Worm (Caenorhabditis elegans): ENCODE data around the gene str-247.

str-247 gene

DNA sequence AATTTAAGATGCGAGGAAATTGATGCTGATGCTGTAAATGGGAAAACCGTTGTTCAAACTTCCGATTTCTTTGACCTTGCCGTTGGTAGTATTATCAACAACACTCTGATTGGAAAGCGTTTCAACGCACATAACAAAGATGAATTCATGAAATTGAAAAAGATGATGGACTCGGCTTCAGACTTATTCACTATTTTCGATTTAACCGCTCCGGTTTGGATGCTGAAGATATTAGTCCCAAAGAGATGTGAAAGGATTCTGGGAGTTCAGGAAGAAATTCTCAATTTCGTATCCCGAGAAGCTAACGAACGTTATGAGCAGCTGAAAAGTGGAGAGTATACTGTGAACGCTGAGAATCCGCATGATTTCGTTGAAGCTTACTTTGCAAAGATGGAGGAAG, 10.5 kb upstream of the str-247 start:
- TF ChIP-seq Y95B8A.8 (GFP tag; IDR thresholded peaks at IDR 0.05) = no peak
- TF ChIP-seq nfya-1 (tag; optimal IDR thresholded peaks at IDR 0.05; ENCODE audit: borderline replicate concordance, insufficient read depth) = no peak
- TF ChIP-seq snpc-1.3 (tag; optimal IDR thresholded peaks at IDR 0.05; ENCODE audit: insufficient read depth) = no peak
- no peak for TF ChIP-seq ceh-79 (tag; optimal IDR thresholded peaks at IDR 0.05)
- TF ChIP-seq rcor-1 (GFP tag; IDR thresholded peaks at IDR 0.05) = no peak
- no peak for TF ChIP-seq lsy-27 (tag; optimal IDR thresholded peaks at IDR 0.05; ENCODE audit: borderline replicate concordance, insufficient read depth)
- TF ChIP-seq ekl-4 (GFP tag; IDR thresholded peaks at IDR 0.05) = no peak
- TF ChIP-seq F23B12.7 (tag; optimal IDR thresholded peaks at IDR 0.05; ENCODE audit: insufficient read depth) = no peak
- no peak for TF ChIP-seq hlh-26 (GFP tag; conservative IDR thresholded peaks at IDR 0.05)

DNA sequence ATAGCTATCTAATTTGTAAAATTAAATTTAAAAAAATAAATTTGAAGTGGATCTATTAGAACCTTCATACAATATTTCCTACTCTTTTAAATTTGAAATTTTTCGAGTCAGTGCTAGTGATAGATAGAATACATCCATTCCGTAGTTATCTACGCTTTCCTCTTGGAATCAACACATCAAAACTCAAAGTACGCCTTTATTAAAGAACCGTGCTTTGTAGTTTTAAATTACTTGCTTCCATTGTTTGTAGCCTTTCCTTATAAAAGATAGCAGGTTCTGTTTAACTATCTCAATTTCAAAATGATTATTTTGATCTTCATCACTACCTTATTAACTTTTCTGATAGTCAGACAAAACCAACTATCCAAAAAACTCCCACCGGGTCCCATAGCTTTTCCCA, 8.8 kb upstream of the str-247 start, which contains the start of gene cyp-35B3:
TSS of gene cyp-35B3 (plus strand) at position 301 of the 400 bp plus-strand sequence.
- TF ChIP-seq hlh-26 (GFP tag; conservative IDR thresholded peaks at IDR 0.05) (no peak), hmg-1.2 (GFP tag; IDR thresholded peaks at IDR 0.05) (no peak), unc-130 (GFP tag; optimal IDR thresholded peaks at IDR 0.05) (no peak), lsl-1 (GFP tag; optimal IDR thresholded peaks at IDR 0.05) (no peak), Y67H2A.10 (GFP tag; conservative IDR thresholded peaks at IDR 0.05) (no peak), attf-3 (GFP tag; conservative IDR thresholded peaks at IDR 0.05) (no peak), F55B11.4 (tag; optimal IDR thresholded peaks at IDR 0.05; ENCODE audit: borderline replicate concordance, insufficient read depth) (no peak), madf-3 (GFP tag; IDR thresholded peaks at IDR 0.05) (no peak), snpc-1.1 (tag; optimal IDR thresholded peaks at IDR 0.05; ENCODE audit: insufficient read depth) (no peak)

DNA sequence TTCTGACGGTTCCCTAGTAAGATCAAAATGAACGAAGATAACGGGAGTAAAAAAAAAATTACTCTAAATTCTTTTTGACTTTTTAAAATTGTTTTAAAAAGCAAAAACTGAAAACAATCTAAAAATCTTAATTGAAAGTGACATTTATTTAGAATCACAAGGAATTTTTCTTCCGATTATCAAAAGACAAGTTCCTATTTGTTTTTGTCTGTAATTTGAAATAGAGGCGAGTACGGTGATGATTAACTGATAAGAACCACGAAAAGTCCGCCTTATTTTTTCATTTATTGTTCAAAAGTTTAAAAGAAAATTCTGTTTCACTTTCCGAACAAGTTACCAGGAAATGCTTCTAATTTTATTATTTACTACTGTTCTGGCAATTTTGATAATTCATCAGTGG, 4.1 kb upstream of the str-247 start, which contains the start of gene dach-1:
TSS of gene dach-1 (plus strand) at position 301 of the 400 bp plus-strand sequence.
- TF ChIP-seq ztf-25 (GFP tag; IDR thresholded peaks at IDR 0.05) (no peak), ceh-40 (GFP tag; IDR thresholded peaks at IDR 0.05) (no peak), fkh-3 (tag; optimal IDR thresholded peaks at IDR 0.05) (no peak), gei-17 (GFP tag; optimal IDR thresholded peaks at IDR 0.05) (no peak), efl-1 (GFP tag; optimal IDR thresholded peaks at IDR 0.05) (no peak), ceh-58 (GFP tag; IDR thresholded peaks at IDR 0.05) (no peak), nfya-2 (GFP tag; IDR thresholded peaks at IDR 0.05) (no peak), atf-7 (tag; optimal IDR thresholded peaks at IDR 0.05) (no peak), hmg-1.2 (GFP tag; IDR thresholded peaks at IDR 0.05) (no peak), ama-1 (optimal IDR thresholded peaks at IDR 0.05) (no peak), ama-1 (GFP tag; optimal IDR thresholded peaks at IDR 0.05) (no peak), rec-8 (tag; optimal IDR thresholded peaks at IDR 0.05) (no peak), Y67H2A.10 (GFP tag; conservative IDR thresholded peaks at IDR 0.05) (no peak), madf-6 (GFP tag; IDR thresholded peaks at IDR 0.05) (no peak), sea-2 (GFP tag; IDR thresholded peaks at IDR 0.05) (no peak), unc-130 (GFP tag; optimal IDR thresholded peaks at IDR 0.05) (no peak), zfh-2 (GFP tag; conservative IDR thresholded peaks at IDR 0.05) (no peak), madf-10 (tag; optimal IDR thresholded peaks at IDR 0.05) (no peak)

- no peak for TF ChIP-seq sptf-2 (GFP tag; optimal IDR thresholded peaks at IDR 0.05)
- TF ChIP-seq tbx-9 (tag; optimal IDR thresholded peaks at IDR 0.05; ENCODE audit: borderline replicate concordance) = no peak
- no peak for TF ChIP-seq nhr-90 (tag; optimal IDR thresholded peaks at IDR 0.05)
- TF ChIP-seq lin-26 (GFP tag; IDR thresholded peaks at IDR 0.05) = no peak
- no peak for TF ChIP-seq F57A8.1 (GFP tag; optimal IDR thresholded peaks at IDR 0.05)
- no peak for TF ChIP-seq pha-4 (tag; optimal IDR thresholded peaks at IDR 0.05)
- no peak for TF ChIP-seq hrde-1 (tag; optimal IDR thresholded peaks at IDR 0.05; ENCODE audit: borderline replicate concordance)
- no peak for TF ChIP-seq ztf-25 (GFP tag; IDR thresholded peaks at IDR 0.05)
These were observed 3.8 kb downstream of the str-247 start, which contains the start of gene cyp-34A5 for ce11 chrV:3957608-3958007. cyp-34A5 (minus strand) TSS chrV:3957708.
